Fruit fly (Drosophila melanogaster) whole organism, embryonic: Measurements from ENCODE around the gene Syx13.

Experiments
- CG10209 ChIP-seq: fragments of 200-800 bp; sonication (Bioruptor generic); optimal IDR thresholded peaks from 3 replicates; lab custom pipeline; 2017; ENCODE audit warnings: missing biosample characterization, mild to moderate bottlenecking, missing genetic modification characterization, missing genetic modification reagents
- CG10431 ChIP-seq: fragments of 200-800 bp; sonication (Bioruptor generic); optimal IDR thresholded peaks from 3 replicates; lab custom pipeline; 2018; ENCODE audit warnings: missing biosample characterization, mild to moderate bottlenecking, missing genetic modification characterization
- CG11085 ChIP-seq: fragments of 200-800 bp; sonication (Bioruptor generic); IDR thresholded peaks from 2 replicates; pipeline ENCODE4 v1.3.6; 2022; ENCODE audit warnings: missing biosample characterization, missing genetic modification characterization
- CG11504 ChIP-seq: fragments of 200-800 bp; sonication (Bioruptor generic); optimal IDR thresholded peaks from 3 replicates; lab custom pipeline; 2019; ENCODE audit warnings: missing biosample characterization, mild to moderate bottlenecking, missing genetic modification characterization, moderate library complexity
- CG14050 ChIP-seq: fragments of 200-800 bp; sonication (Bioruptor generic); IDR thresholded peaks from 3 replicates; pipeline ENCODE4 v1.3.6; 2022; ENCODE audit warnings: missing biosample characterization, missing genetic modification characterization
- CG15479 ChIP-seq: fragments of 200-800 bp; sonication (Bioruptor generic); optimal IDR thresholded peaks from 3 replicates; lab custom pipeline; 2019; ENCODE audit warnings: missing biosample characterization, mild to moderate bottlenecking, missing genetic modification characterization, moderate library complexity
- CG1647 ChIP-seq: fragments of 200-800 bp; sonication (Bioruptor generic); optimal IDR thresholded peaks from 3 replicates; lab custom pipeline; 2016; ENCODE audit warnings: missing biosample characterization, missing genetic modification characterization
- CG17328 ChIP-seq: fragments of 200-800 bp; sonication (Bioruptor generic); IDR thresholded peaks from 2 replicates; pipeline ENCODE4 v1.3.6; 2022; ENCODE audit warnings: missing biosample characterization, missing genetic modification characterization
- CG17361 ChIP-seq: fragments of 200-800 bp; sonication (Bioruptor generic); IDR thresholded peaks from 3 replicates; pipeline ENCODE4 v1.3.6; 2022; ENCODE audit warnings: missing biosample characterization, missing genetic modification characterization
- CG17829 ChIP-seq: fragments of 200-800 bp; optimal IDR thresholded peaks from 2 replicates; lab custom pipeline; 2019; ENCODE audit warnings: missing biosample characterization, mild to moderate bottlenecking, missing genetic modification characterization, moderate library complexity
- CG1792 ChIP-seq: fragments of 200-800 bp; sonication (Bioruptor generic); optimal IDR thresholded peaks from 2 replicates; lab custom pipeline; 2016; ENCODE audit warnings: missing biosample characterization, missing genetic modification characterization
- CG2116 ChIP-seq: fragments of 200-800 bp; sonication (Bioruptor generic); optimal IDR thresholded peaks from 3 replicates; lab custom pipeline; 2018; ENCODE audit warnings: missing biosample characterization, mild to moderate bottlenecking, missing genetic modification characterization
- CG2120 ChIP-seq: fragments of 200-800 bp; sonication (Bioruptor generic); optimal IDR thresholded peaks from 3 replicates; lab custom pipeline; 2016; ENCODE audit warnings: missing biosample characterization, missing genetic modification characterization
- CG2875 ChIP-seq: fragments of 200-800 bp; sonication (Bioruptor generic); optimal IDR thresholded peaks from 2 replicates; lab custom pipeline; 2017; ENCODE audit warnings: missing biosample characterization, mild to moderate bottlenecking, missing genetic modification characterization, missing genetic modification reagents
- CG32532 ChIP-seq: fragments of 200-800 bp; sonication (Bioruptor generic); IDR thresholded peaks from 2 replicates; pipeline ENCODE4 v1.3.6; 2022; ENCODE audit warnings: missing biosample characterization, missing genetic modification characterization
- CG33557 ChIP-seq: fragments of 200-800 bp; sonication (Bioruptor generic); optimal IDR thresholded peaks from 2 replicates; lab custom pipeline; 2019; ENCODE audit warnings: missing biosample characterization, mild to moderate bottlenecking, missing genetic modification characterization, moderate library complexity
- CG4424 ChIP-seq: fragments of 200-800 bp; sonication (Bioruptor generic); optimal IDR thresholded peaks from 3 replicates; lab custom pipeline; 2016; ENCODE audit warnings: missing biosample characterization, missing genetic modification characterization
- CG5953 ChIP-seq: fragments of 200-800 bp; sonication (Bioruptor generic); IDR thresholded peaks from 2 replicates; pipeline ENCODE4 v1.3.6; 2022; ENCODE audit warnings: missing biosample characterization, missing genetic modification characterization
- CG6683 ChIP-seq: fragments of 200-800 bp; sonication (Bioruptor generic); optimal IDR thresholded peaks from 2 replicates; lab custom pipeline; 2017; ENCODE audit warnings: missing biosample characterization, mild to moderate bottlenecking, missing genetic modification characterization, missing genetic modification reagents
- CG7839 ChIP-seq: fragments of 200-800 bp; sonication (Bioruptor generic); optimal IDR thresholded peaks from 3 replicates; lab custom pipeline; 2018; ENCODE audit warnings: missing biosample characterization, mild to moderate bottlenecking, missing genetic modification characterization, moderate library complexity
- CG8478 ChIP-seq: fragments of >200 bp; optimal IDR thresholded peaks from 2 replicates; lab custom pipeline; 2018
- CG8944 ChIP-seq: fragments of 200-800 bp; sonication (Bioruptor generic); optimal IDR thresholded peaks from 3 replicates; lab custom pipeline; 2016; ENCODE audit warnings: missing biosample characterization, missing genetic modification characterization
- Chrac-16 ChIP-seq: fragments of 200-800 bp; sonication (Bioruptor generic); optimal IDR thresholded peaks from 3 replicates; lab custom pipeline; 2016; ENCODE audit warnings: missing biosample characterization, missing genetic modification characterization
- Dip2 ChIP-seq: fragments of 200-800 bp; sonication (Bioruptor generic); IDR thresholded peaks from 2 replicates; pipeline ENCODE4 v1.3.6; 2022; ENCODE audit warnings: missing biosample characterization, missing genetic modification characterization
- Doc3 ChIP-seq: fragments of 200-800 bp; sonication (Bioruptor generic); IDR thresholded peaks from 3 replicates; pipeline ENCODE4 v1.3.6; 2022; ENCODE audit warnings: missing biosample characterization, missing genetic modification characterization; ENCODE audit not compliant: partially characterized antibody
- ERR ChIP-seq: fragments of 200-800 bp; sonication (Bioruptor generic); optimal IDR thresholded peaks from 2 replicates; lab custom pipeline; 2016; ENCODE audit warnings: missing biosample characterization, missing genetic modification characterization
- Eip74EF ChIP-seq, 2 experiments: fragments of 200-800 bp in 1 of 2; fragments of >200 bp in 1 of 2; sonication (Bioruptor generic) in 1 of 2; optimal IDR thresholded peaks; 2 replicates each; lab custom pipeline; 2017 to 2019; ENCODE audit warnings: missing biosample characterization in 2 of 2, missing genetic modification characterization in 2 of 2, mild to moderate bottlenecking in 1 of 2, moderate library complexity in 1 of 2
- NFAT ChIP-seq: fragments of 200-800 bp; sonication (Bioruptor generic); IDR thresholded peaks from 2 replicates; pipeline ENCODE4 v1.3.6; 2022; ENCODE audit warnings: missing biosample characterization, missing genetic modification characterization
- NK7.1 ChIP-seq: fragments of 200-800 bp; sonication (Bioruptor generic); optimal IDR thresholded peaks from 3 replicates; lab custom pipeline; 2016; ENCODE audit warnings: missing biosample characterization, missing genetic modification characterization
- Optix ChIP-seq: fragments of 200-800 bp; sonication (Bioruptor generic); IDR thresholded peaks from 3 replicates; pipeline ENCODE4 v1.3.6; 2022; ENCODE audit warnings: missing biosample characterization, missing genetic modification characterization
- Rx ChIP-seq: fragments of 200-800 bp; sonication (Bioruptor generic); IDR thresholded peaks from 2 replicates; pipeline ENCODE4 v1.3.6; 2022; ENCODE audit warnings: missing biosample characterization, missing genetic modification characterization
- Stat92E ChIP-seq, 3 experiments: fragments of >200 bp in 2 of 3; fragments of 200-800 bp in 1 of 3; sonication (Bioruptor generic) in 1 of 3; optimal IDR thresholded peaks; 2 replicates each; lab custom pipeline; 2017 to 2019; ENCODE audit warnings: missing biosample characterization in 3 of 3, missing genetic modification characterization in 3 of 3, mild to moderate bottlenecking in 1 of 3, moderate library complexity in 1 of 3
- Usf ChIP-seq: fragments of 200-800 bp; sonication (Bioruptor generic); optimal IDR thresholded peaks from 2 replicates; lab custom pipeline; 2017; ENCODE audit warnings: missing genotype, missing biosample characterization, missing genetic modification characterization
- abd-A ChIP-seq: fragments of 200-800 bp; sonication (Bioruptor generic); optimal IDR thresholded peaks from 3 replicates; lab custom pipeline; 2019; ENCODE audit warnings: missing biosample characterization, mild to moderate bottlenecking, missing genetic modification characterization, moderate library complexity
- bsh ChIP-seq, 2 experiments: fragments of 200-800 bp; sonication (Bioruptor generic); optimal IDR thresholded peaks; 2 replicates each; lab custom pipeline; 2017 to 2018; ENCODE audit warnings: mild to moderate bottlenecking in 2 of 2, missing biosample characterization in 2 of 2, missing genetic modification characterization in 2 of 2, moderate library complexity in 1 of 2
- chif ChIP-seq, 2 experiments: fragments of 200-800 bp; sonication (Bioruptor generic); optimal IDR thresholded peaks; 3 replicates each; lab custom pipeline; 2016; ENCODE audit warnings: missing biosample characterization in 2 of 2, missing genetic modification characterization in 2 of 2
- chinmo ChIP-seq: fragments of 200-800 bp; sonication (Bioruptor generic); IDR thresholded peaks from 4 replicates; pipeline ENCODE4 v1.3.6; 2022; ENCODE audit warnings: missing biosample characterization, missing genetic modification characterization; ENCODE audit not compliant: partially characterized antibody
- chm ChIP-seq: fragments of 200-800 bp; sonication (Bioruptor generic); IDR thresholded peaks from 2 replicates; pipeline ENCODE4 v1.3.6; 2022; ENCODE audit warnings: missing biosample characterization, missing genetic modification characterization
- disco-r ChIP-seq: fragments of 200-800 bp; sonication (Bioruptor generic); optimal IDR thresholded peaks from 2 replicates; lab custom pipeline; 2016; ENCODE audit warnings: missing biosample characterization, missing genetic modification characterization
- dm ChIP-seq: fragments of 200-800 bp; sonication (Bioruptor generic); optimal IDR thresholded peaks from 3 replicates; lab custom pipeline; 2016; ENCODE audit warnings: missing biosample characterization, missing genetic modification characterization
- gem ChIP-seq: fragments of 200-800 bp; sonication (Bioruptor generic); optimal IDR thresholded peaks from 2 replicates; lab custom pipeline; 2019; ENCODE audit warnings: missing biosample characterization, mild to moderate bottlenecking, missing genetic modification characterization, moderate library complexity
- grau ChIP-seq: fragments of 200-800 bp; optimal IDR thresholded peaks from 3 replicates; lab custom pipeline; 2019; ENCODE audit warnings: missing biosample characterization, mild to moderate bottlenecking, missing genetic modification characterization, moderate library complexity
- gro ChIP-seq: fragments of 200-800 bp; sonication (Bioruptor generic); optimal IDR thresholded peaks from 2 replicates; lab custom pipeline; 2016; ENCODE audit warnings: missing biosample characterization, missing genetic modification characterization
- lmd ChIP-seq: fragments of 200-800 bp; sonication (Bioruptor generic); IDR thresholded peaks from 2 replicates; pipeline ENCODE4 v1.3.6; 2022; ENCODE audit warnings: missing biosample characterization, missing genetic modification characterization
- pb ChIP-seq: fragments of 200-800 bp; sonication (Bioruptor generic); optimal IDR thresholded peaks from 3 replicates; lab custom pipeline; 2016; ENCODE audit warnings: missing biosample characterization, missing genetic modification characterization
- rib ChIP-seq: fragments of 200-800 bp; sonication (Bioruptor generic); IDR thresholded peaks from 2 replicates; pipeline ENCODE4 v1.3.6; 2022; ENCODE audit warnings: missing biosample characterization, missing genetic modification characterization
- row ChIP-seq: fragments of 200-800 bp; sonication (Bioruptor generic); IDR thresholded peaks from 3 replicates; pipeline ENCODE4 v1.3.6; 2022; ENCODE audit warnings: missing biosample characterization, missing genetic modification characterization
- salm ChIP-seq: fragments of 200-800 bp; sonication (Bioruptor generic); optimal IDR thresholded peaks from 2 replicates; lab custom pipeline; 2018; ENCODE audit warnings: missing biosample characterization, mild to moderate bottlenecking, missing genetic modification characterization
- zen2 ChIP-seq: fragments of 200-800 bp; sonication (Bioruptor generic); IDR thresholded peaks from 3 replicates; pipeline ENCODE4 v1.3.6; 2022; ENCODE audit warnings: missing biosample characterization, missing genetic modification characterization; ENCODE audit not compliant: partially characterized antibody

Gene Syx13

DNA sequence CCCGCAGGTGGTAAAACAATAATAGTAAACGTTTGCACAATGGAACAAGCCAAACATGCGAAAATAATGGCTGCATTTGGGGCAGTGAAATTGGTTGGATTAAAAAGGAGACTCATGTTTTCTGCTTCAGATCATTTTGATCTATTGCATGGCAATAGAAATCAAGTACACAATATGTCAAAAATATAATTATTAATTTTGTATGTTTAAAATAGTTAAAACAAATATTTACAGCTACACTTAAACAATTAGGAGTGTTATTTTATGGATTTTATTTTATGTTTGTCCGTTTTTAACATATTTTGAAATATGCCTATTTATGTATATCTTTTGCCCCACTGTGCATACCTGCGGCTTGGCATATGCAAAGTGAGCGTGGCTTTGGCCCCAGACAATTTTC lies 22.0 kb downstream of the Syx13 start:
- no peak for TF ChIP-seq chm (GFP tag; lab: Robert Waterston, UW)
- TF ChIP-seq rib (GFP tag; lab: Robert Waterston, UW): no peak
- TF ChIP-seq CG17361 (GFP tag; lab: Robert Waterston, UW): 0 out of 3 replicates have a peak, but pooled peaks have one; percentile 9
- TF ChIP-seq gem (tag; lab: Kevin White, UChicago): peak; percentile 19
- TF ChIP-seq, all 482 proteins: peak for 2

- no peak for TF ChIP-seq CG5953 (GFP tag; lab: Robert Waterston, UW)
- TF ChIP-seq CG2116: no peak
- TF ChIP-seq CG1647 (GFP tag; lab: Kevin White, UChicago): no peak
- TF ChIP-seq dm: no peak
- TF ChIP-seq CG11085: no peak
- no peak for TF ChIP-seq CG8944 (GFP tag; lab: Kevin White, UChicago)
- TF ChIP-seq Eip74EF (GFP tag; optimal IDR thresholded peaks at IDR 0.05; lab: Kevin White, UChicago): no peak
- no peak for TF ChIP-seq Doc3 (GFP tag; lab: Robert Waterston, UW)
- TF ChIP-seq Usf (GFP tag; lab: Kevin White, UChicago): peak; percentile 4
- no peak for TF ChIP-seq CG10431 (GFP tag; lab: Kevin White, UChicago)
- TF ChIP-seq CG11504 (tag; lab: Kevin White, UChicago): peak; percentile 10
- TF ChIP-seq CG4424 (GFP tag; lab: Kevin White, UChicago): peak; percentile 34
- TF ChIP-seq CG14050: no peak
- no peak for TF ChIP-seq CG8478 (lab: Kevin White, UChicago)
- peak in 1 of 2 experiments; percentile 50 for TF ChIP-seq chif (GFP tag; optimal IDR thresholded peaks at IDR 0.05; lab: Kevin White, UChicago)
- peak in 1 of 2 experiments; percentile 60 for TF ChIP-seq bsh (GFP tag; optimal IDR thresholded peaks at IDR 0.05; lab: Kevin White, UChicago)
- peak; percentile 26 for TF ChIP-seq Chrac-16 (GFP tag; lab: Kevin White, UChicago)
- no peak for TF ChIP-seq NK7.1 (GFP tag; lab: Kevin White, UChicago)
- no peak for TF ChIP-seq salm (tag; lab: Kevin White, UChicago)
- peak; percentile 47; the same call in 1 of the 2 replicates for TF ChIP-seq CG17328 (GFP tag; lab: Robert Waterston, UW)
- TF ChIP-seq CG17829 (tag; lab: Kevin White, UChicago): peak; percentile 50
- no peak for TF ChIP-seq NFAT (GFP tag; lab: Robert Waterston, UW)
- TF ChIP-seq grau (tag; lab: Kevin White, UChicago): peak; percentile 29
- TF ChIP-seq Stat92E (GFP tag; optimal IDR thresholded peaks at IDR 0.05; lab: Kevin White, UChicago): no peak
- peak; percentile 35; the same call in 1 of the 3 replicates for TF ChIP-seq CG17361 (GFP tag; lab: Robert Waterston, UW)
- peak; percentile 32 for TF ChIP-seq CG10209 (GFP tag; lab: Kevin White, UChicago)
- peak; percentile 46 for TF ChIP-seq CG33557
- no peak for TF ChIP-seq zen2 (GFP tag; lab: Robert Waterston, UW)
- TF ChIP-seq CG2120: no peak
- TF ChIP-seq CG7839 (tag; lab: Kevin White, UChicago): peak; percentile 25
- peak; percentile 5 for TF ChIP-seq CG15479 (GFP tag; lab: Kevin White, UChicago)
- TF ChIP-seq CG6683 (GFP tag; lab: Kevin White, UChicago): no peak
- TF ChIP-seq CG32532 (GFP tag; lab: Robert Waterston, UW): no peak
- TF ChIP-seq lmd (GFP tag; lab: Robert Waterston, UW): no peak
- TF ChIP-seq abd-A (tag; lab: Kevin White, UChicago): no peak
- TF ChIP-seq pb (GFP tag; lab: Kevin White, UChicago): no peak
- TF ChIP-seq Dip2 (GFP tag; lab: Robert Waterston, UW): no peak
- no peak for TF ChIP-seq ERR (GFP tag; lab: Kevin White, UChicago)
- no peak for TF ChIP-seq chinmo (GFP tag; lab: Robert Waterston, UW)
- TF ChIP-seq disco-r (GFP tag; lab: Kevin White, UChicago): no peak
- TF ChIP-seq CG2875 (GFP tag; lab: Kevin White, UChicago): no peak
- no peak for TF ChIP-seq gro (GFP tag; lab: Kevin White, UChicago)
- no peak for TF ChIP-seq row (GFP tag; lab: Robert Waterston, UW)
- peak; percentile 72 for TF ChIP-seq gem (tag; lab: Kevin White, UChicago)
- TF ChIP-seq Rx: no peak
- no peak for TF ChIP-seq CG1792 (GFP tag; lab: Kevin White, UChicago)
- no peak for TF ChIP-seq Optix (GFP tag; lab: Robert Waterston, UW)
These were observed 24.1 kb downstream of the Syx13 start for dm6 chr3L:13068293-13068692.
